Fruit fly (Drosophila melanogaster) whole organism, wandering third instar larva: ENCODE measurements around the gene CG10469.

Experiments
- CG32264 ChIP-seq: fragments of 200-800 bp; sonication (Bioruptor generic); optimal IDR thresholded peaks from 2 replicates; lab custom pipeline; 2016; ENCODE audit warnings: missing biosample characterization, missing genetic modification characterization
- Dfd ChIP-seq: fragments of >200 bp; optimal IDR thresholded peaks from 2 replicates; lab custom pipeline; 2017; ENCODE audit warnings: missing biosample characterization, missing genetic modification characterization
- GATAd ChIP-seq: sonication (Bioruptor generic); optimal IDR thresholded peaks from 2 replicates; lab custom pipeline; 2016; ENCODE audit warnings: missing biosample characterization, missing genetic modification characterization
- HLH106 ChIP-seq: fragments of 200-800 bp; optimal IDR thresholded peaks from 3 replicates; lab custom pipeline; 2019; ENCODE audit warnings: missing biosample characterization, mild to moderate bottlenecking, missing genetic modification characterization, moderate library complexity
- Hnf4 ChIP-seq: fragments of 200-800 bp; sonication (Bioruptor generic); optimal IDR thresholded peaks from 2 replicates; lab custom pipeline; 2016; ENCODE audit warnings: missing biosample characterization, mild to moderate bottlenecking, missing genetic modification characterization
- OdsH ChIP-seq: fragments of 200-800 bp; sonication (Bioruptor generic); optimal IDR thresholded peaks from 2 replicates; lab custom pipeline; 2016; ENCODE audit warnings: missing biosample characterization, mild to moderate bottlenecking, missing genetic modification characterization
- Sp1 ChIP-seq: fragments of 200-800 bp; sonication (Bioruptor generic); optimal IDR thresholded peaks from 3 replicates; lab custom pipeline; 2019; ENCODE audit warnings: missing biosample characterization, mild to moderate bottlenecking, missing genetic modification characterization, moderate library complexity
- br ChIP-seq: fragments of 200-800 bp; sonication (Bioruptor generic); optimal IDR thresholded peaks from 2 replicates; lab custom pipeline; 2016; ENCODE audit warnings: missing biosample characterization, missing genetic modification characterization
- ey ChIP-seq: fragments of 200-800 bp; sonication (Bioruptor generic); optimal IDR thresholded peaks from 2 replicates; lab custom pipeline; 2016; ENCODE audit warnings: missing biosample characterization, missing genetic modification characterization
- fru ChIP-seq: fragments of 200-800 bp; sonication (Bioruptor generic); optimal IDR thresholded peaks from 3 replicates; lab custom pipeline; 2016; ENCODE audit warnings: missing biosample characterization, mild to moderate bottlenecking, missing genetic modification characterization
- lola ChIP-seq: fragments of >200 bp; optimal IDR thresholded peaks from 2 replicates; lab custom pipeline; 2017; ENCODE audit warnings: missing biosample characterization, missing genetic modification characterization
- pan ChIP-seq: fragments of >200 bp; optimal IDR thresholded peaks from 2 replicates; lab custom pipeline; 2017
- psq ChIP-seq: fragments of 200-800 bp; sonication (Bioruptor generic); optimal IDR thresholded peaks from 3 replicates; lab custom pipeline; 2017; ENCODE audit warnings: missing biosample characterization, mild to moderate bottlenecking, missing genetic modification characterization, moderate library complexity
- sv ChIP-seq: fragments of 200-800 bp; sonication (Bioruptor generic); optimal IDR thresholded peaks from 3 replicates; lab custom pipeline; 2016; ENCODE audit warnings: missing biosample characterization, missing genetic modification characterization

DNA sequence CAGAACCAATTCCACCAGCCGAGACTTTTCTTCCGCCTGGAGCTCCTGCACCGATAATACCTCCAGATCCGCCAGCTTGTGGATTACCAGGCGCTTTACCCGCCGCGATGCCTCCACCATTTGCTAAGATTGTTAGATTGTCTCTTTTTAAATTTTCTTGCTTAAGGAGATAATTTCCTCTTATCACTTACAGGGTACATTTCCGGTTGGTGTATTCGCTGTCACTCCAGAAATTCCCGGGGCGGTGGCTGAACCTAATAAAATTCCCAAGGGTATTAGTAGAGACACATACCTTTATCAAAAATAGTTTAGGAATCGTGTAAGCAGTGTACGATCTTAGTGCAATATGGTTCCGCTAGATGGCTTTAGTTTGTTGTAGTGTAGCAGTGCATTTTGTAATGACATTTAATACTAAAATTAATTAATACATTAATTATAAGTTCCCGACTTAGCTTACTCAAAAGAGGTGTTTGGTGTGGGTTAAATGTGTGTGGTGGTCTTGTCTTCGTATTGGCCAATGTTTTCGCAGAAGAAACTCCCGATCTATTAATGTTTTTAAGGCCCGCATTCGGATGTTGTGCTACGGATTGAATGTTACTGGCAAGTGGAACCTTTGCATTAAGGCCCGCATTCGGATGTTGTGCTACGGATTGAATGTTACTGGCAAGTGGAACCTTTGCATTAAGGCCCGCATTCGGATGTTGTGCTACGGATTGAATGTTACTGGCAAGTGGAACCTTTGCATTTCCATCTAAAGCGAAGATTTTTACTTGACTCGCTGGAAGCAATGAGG lies 31.7 kb upstream of the CG10469 start:
- TF ChIP-seq sv (GFP tag; lab: Kevin White, UChicago) (peak; percentile 4), GATAd (GFP tag; lab: Kevin White, UChicago) (no peak), CG32264 (GFP tag; lab: Kevin White, UChicago) (no peak), lola (GFP tag; lab: Kevin White, UChicago) (no peak), OdsH (no peak), Sp1 (GFP tag; lab: Kevin White, UChicago) (no peak), br (GFP tag; lab: Kevin White, UChicago) (no peak), HLH106 (tag; lab: Kevin White, UChicago) (peak; percentile 50), pan (lab: Kevin White, UChicago) (no peak), Dfd (GFP tag; lab: Kevin White, UChicago) (no peak), fru (GFP tag; lab: Kevin White, UChicago) (peak; percentile 20), Hnf4 (no peak), ey (GFP tag; lab: Kevin White, UChicago) (no peak), psq (GFP tag; lab: Kevin White, UChicago) (no peak)
